Fruit fly (Drosophila melanogaster): Measurements from ENCODE around the gene Sfp78E.

DNA sequence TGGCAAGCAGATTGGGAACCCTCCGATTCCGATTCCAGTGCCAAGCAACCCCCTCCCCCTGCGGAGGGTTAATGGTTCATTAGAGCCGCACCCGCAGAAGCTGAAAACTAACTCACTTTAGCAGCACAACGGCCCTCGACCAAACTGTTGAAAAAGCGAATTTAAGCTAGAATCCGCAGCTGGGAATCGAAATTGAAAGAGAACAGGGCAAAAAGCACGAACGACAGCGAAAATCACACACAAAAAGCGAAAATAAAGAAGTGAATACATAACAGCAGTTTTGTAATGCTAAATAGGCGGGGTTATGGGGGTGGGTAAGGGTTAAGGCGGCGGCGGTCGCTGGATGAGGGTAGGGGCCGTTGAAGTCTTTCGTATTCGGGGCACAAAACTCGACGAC, 43.9 kb upstream of the Sfp78E start:
- no peak for TF ChIP-seq Rel (GFP tag; optimal IDR thresholded peaks at IDR 0.05)
- TF ChIP-seq Rel (tag; optimal IDR thresholded peaks at IDR 0.05) = no peak
- no peak for TF ChIP-seq OdsH (GFP tag; optimal IDR thresholded peaks at IDR 0.05)
- TF ChIP-seq br (GFP tag; optimal IDR thresholded peaks at IDR 0.05) = no peak
- TF ChIP-seq Dfd (GFP tag; optimal IDR thresholded peaks at IDR 0.05) = no peak
- TF ChIP-seq jim (GFP tag; optimal IDR thresholded peaks at IDR 0.05) = no peak
- TF ChIP-seq Abd-B (GFP tag; optimal IDR thresholded peaks at IDR 0.05) = no peak
- no peak for TF ChIP-seq dl (GFP tag; optimal IDR thresholded peaks at IDR 0.05; ENCODE audit: insufficient read depth in 1 of 2, partially characterized antibody in 2 of 2)
- no peak for TF ChIP-seq CrebA (GFP tag; optimal IDR thresholded peaks at IDR 0.05; ENCODE audit: borderline replicate concordance)
- no peak for TF ChIP-seq psq (GFP tag; optimal IDR thresholded peaks at IDR 0.05)
- TF ChIP-seq fru (GFP tag; optimal IDR thresholded peaks at IDR 0.05) = no peak

All from whole organism, wandering third instar larva.